Worm (Caenorhabditis elegans) whole organism, L3 larva: ENCODE results near the gene fbxa-82.

Source experiments
- ZK546.5 ChIP-seq: sonication (generic microtip); optimal IDR thresholded peaks from 2 replicates; lab custom pipeline; 2017; ENCODE audit warnings: missing biosample characterization, missing genetic modification characterization
- ceh-28 ChIP-seq: fragments of 150-350 bp; optimal IDR thresholded peaks from 2 replicates; lab custom pipeline; 2014; ENCODE audit warnings: missing biosample characterization, missing genetic modification reagents, missing genetic modification characterization
- ceh-9 ChIP-seq: sonication (generic microtip); optimal IDR thresholded peaks from 2 replicates; lab custom pipeline; 2018; ENCODE audit warnings: missing biosample characterization, missing genetic modification characterization
- elt-2 ChIP-seq: sonication (generic microtip); optimal IDR thresholded peaks from 2 replicates; lab custom pipeline; 2016; ENCODE audit warnings: missing genetic modification reagents, mild to moderate bottlenecking, missing genetic modification characterization, missing compliant biosample characterization
- elt-3 ChIP-seq, 3 experiments: fragments of 150-350 bp in 1 of 3; sonication (generic microtip) in 2 of 3; optimal IDR thresholded peaks; 2 replicates in 2 of 3; 4 replicates in 1 of 3; lab custom pipeline; 2014 to 2017; ENCODE audit warnings: missing biosample characterization in 3 of 3, missing genetic modification characterization in 3 of 3
- mdl-1 ChIP-seq: fragments of 150-350 bp; optimal IDR thresholded peaks from 2 replicates; lab custom pipeline; 2014; ENCODE audit warnings: missing biosample characterization, missing genetic modification characterization
- nhr-23 ChIP-seq: fragments of 150-350 bp; optimal IDR thresholded peaks from 2 replicates; lab custom pipeline; 2014; ENCODE audit warnings: missing biosample characterization, missing genetic modification reagents, missing genetic modification characterization
- nhr-76 ChIP-seq: fragments of 150-350 bp; sonication (generic microtip); optimal IDR thresholded peaks from 5 replicates; lab custom pipeline; 2014; ENCODE audit warnings: missing biosample characterization, missing genetic modification characterization
- pha-4 ChIP-seq: fragments of 150-350 bp; optimal IDR thresholded peaks from 2 replicates; lab custom pipeline; 2014; ENCODE audit warnings: missing biosample characterization, missing genetic modification reagents, missing genetic modification characterization
- tbx-2 ChIP-seq: sonication (generic microtip); optimal IDR thresholded peaks from 2 replicates; lab custom pipeline; 2016; ENCODE audit warnings: mild to moderate bottlenecking, missing genetic modification characterization, missing compliant biosample characterization

DNA sequence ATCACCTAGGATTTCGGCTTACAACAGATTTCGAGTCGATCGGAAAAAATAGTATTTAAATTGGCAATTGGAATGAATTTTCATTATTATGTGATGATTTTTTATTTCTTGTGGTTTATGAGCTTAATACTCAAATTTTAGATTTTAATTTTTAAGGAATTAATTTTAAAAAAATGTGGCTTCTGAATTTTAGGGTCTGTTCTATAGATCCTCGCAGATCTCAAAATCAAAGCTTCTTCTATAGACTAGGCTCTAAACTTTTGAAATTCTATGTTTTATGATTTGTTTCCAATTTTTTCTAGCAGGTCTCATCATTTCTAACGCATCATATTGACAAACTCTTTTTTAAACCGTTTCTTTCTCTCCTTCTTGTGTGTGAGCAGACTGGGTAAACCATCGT is 40.3 kb upstream of the fbxa-82 start, which contains the start of gene txt-12:
- TF ChIP-seq tbx-2 (tag; lab: Kevin White, UChicago) (no peak), pha-4 (tag; lab: Kevin White, UChicago) (peak; percentile 77), ceh-28 (no peak), ZK546.5 (tag; lab: Kevin White, UChicago) (no peak), nhr-76 (tag; lab: Kevin White, UChicago) (no peak), elt-3 (tag; optimal IDR thresholded peaks at IDR 0.05; lab: Kevin White, UChicago) (no peak), elt-2 (tag; lab: Kevin White, UChicago) (no peak), ceh-9 (no peak), nhr-23 (tag; lab: Kevin White, UChicago) (no peak), mdl-1 (tag; lab: Kevin White, UChicago) (no peak)
